Worm (Caenorhabditis elegans): ENCODE results near the gene ncr-1.

DNA sequence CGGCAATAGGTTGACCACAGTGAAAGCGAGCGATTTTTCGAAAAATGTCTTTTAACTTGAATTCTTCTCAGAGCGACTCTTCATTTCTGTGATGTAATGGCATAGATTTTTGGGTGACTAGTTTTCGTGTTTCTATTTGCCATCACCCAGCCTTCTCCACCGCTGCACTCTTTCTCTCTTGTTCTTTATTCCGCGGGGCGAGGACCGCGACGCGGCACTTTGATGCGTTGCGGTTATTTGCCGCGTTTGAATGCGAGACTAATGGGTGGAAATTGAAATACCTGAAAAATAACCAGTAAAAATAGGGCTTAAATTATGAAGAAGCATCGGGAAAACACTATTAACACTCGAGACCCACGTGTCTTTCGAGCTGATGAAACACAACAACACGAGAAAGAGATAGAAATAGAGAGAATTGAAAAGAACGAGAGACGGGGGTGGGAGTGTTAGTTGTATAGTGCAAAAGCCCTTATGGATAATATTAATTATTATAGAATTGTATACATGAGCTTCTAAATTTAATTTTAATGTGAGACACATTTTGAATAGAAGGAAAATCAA lies 15.5 kb upstream of the ncr-1 start, which contains the start of gene dgk-2:
- TF ChIP-seq swsn-7 (tag; optimal IDR thresholded peaks at IDR 0.05): no peak
- TF ChIP-seq lsy-2 (tag; optimal IDR thresholded peaks at IDR 0.05): no peak
- no peak for TF ChIP-seq nhr-28 (tag; optimal IDR thresholded peaks at IDR 0.05)
